Fruit fly (Drosophila melanogaster): Measurements from ENCODE around the gene CG32085.

CG32085 gene

DNA sequence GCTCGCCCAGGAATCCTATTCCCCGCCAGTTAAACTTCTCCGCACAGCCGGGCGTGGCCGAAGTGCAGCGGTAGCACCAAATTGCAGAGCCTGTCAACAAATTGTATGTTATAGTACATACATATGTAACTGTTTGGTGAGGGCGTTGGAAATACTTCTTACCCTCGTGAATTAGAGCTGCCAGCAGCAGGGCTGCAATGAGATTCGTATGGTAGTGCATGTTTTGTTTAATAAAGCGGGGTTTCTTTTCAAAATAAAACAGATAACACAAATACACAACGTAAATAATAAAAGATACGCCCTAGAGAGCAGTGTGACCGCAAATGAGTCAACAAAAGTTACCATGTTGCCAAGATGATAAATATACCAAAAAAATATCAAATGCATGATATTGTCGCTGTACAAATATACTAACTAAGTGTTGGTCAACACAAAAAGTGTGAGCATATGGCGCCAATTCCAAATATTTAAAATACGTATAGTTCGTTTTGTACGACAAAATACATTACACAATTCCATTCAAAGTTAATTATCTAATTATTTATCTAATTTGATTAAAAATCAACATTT, 31.0 kb upstream of the CG32085 start, which contains the start of gene crim (continued):
- TF ChIP-seq BEAF-32 (GFP tag; optimal IDR thresholded peaks at IDR 0.05) (peak; percentile 34), Elba2 (GFP tag; optimal IDR thresholded peaks at IDR 0.05) (no peak)

DNA sequence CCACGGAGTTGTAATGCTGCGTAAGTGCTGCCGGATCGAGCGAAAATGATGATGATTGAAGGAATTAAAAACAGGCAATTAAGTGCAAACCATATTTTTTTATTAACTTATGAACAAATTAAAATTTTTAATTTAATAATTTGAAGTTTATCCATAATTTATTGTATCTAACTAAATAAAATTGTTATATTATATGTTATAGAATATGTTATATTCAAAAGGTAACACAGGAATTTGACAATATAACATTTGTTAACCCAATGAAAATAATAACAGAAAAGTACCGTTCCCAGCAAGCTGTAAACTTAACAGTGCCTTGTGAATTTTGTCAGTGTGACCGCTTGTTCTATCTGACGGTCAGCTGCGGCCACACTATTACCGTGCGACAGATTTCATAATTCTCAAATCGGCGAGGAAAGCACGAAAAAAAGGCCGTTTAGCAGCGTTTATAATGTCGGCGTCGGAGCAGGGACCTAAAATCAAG, 28.5 kb upstream of the CG32085 start, which contains the start of the genes Ccdc56 and mtTFB1:
Gene Ccdc56 (plus strand): TSS at position 347 of the 484 bp plus-strand sequence.
Gene mtTFB1 (plus strand): TSS at position 347 of the 484 bp plus-strand sequence.
- TF ChIP-seq CG3163 (GFP tag; optimal IDR thresholded peaks at IDR 0.05) (no peak), Scr (GFP tag; IDR thresholded peaks at IDR 0.05; ENCODE audit: partially characterized antibody) (peak; percentile 16; the same call in 1 of the 2 replicates), Antp (GFP tag; optimal IDR thresholded peaks at IDR 0.05) (no peak), pho (GFP tag; optimal IDR thresholded peaks at IDR 0.05) (peak; percentile 13), CG10366 (GFP tag; IDR thresholded peaks at IDR 0.05) (no peak), Elba2 (GFP tag; optimal IDR thresholded peaks at IDR 0.05) (no peak), tll (GFP tag; optimal IDR thresholded peaks at IDR 0.05) (no peak), Atf3 (GFP tag; optimal IDR thresholded peaks at IDR 0.05) (no peak), ERR (GFP tag; optimal IDR thresholded peaks at IDR 0.05) (no peak), B-H1 (GFP tag; IDR thresholded peaks at IDR 0.05) (no peak), CG8765 (GFP tag; IDR thresholded peaks at IDR 0.05) (no peak), z (GFP tag; IDR thresholded peaks at IDR 0.05) (no peak), CG12744 (GFP tag; optimal IDR thresholded peaks at IDR 0.05) (no peak), CG13296 (GFP tag; optimal IDR thresholded peaks at IDR 0.05) (no peak), Adf1 (GFP tag; IDR thresholded peaks at IDR 0.05) (no peak), ftz-f1 (GFP tag; optimal IDR thresholded peaks at IDR 0.05) (no peak), otp (GFP tag; IDR thresholded peaks at IDR 0.05) (no peak), so (GFP tag; IDR thresholded peaks at IDR 0.05) (no peak), chm (GFP tag; IDR thresholded peaks at IDR 0.05) (no peak), CG2116 (GFP tag; optimal IDR thresholded peaks at IDR 0.05) (peak; percentile 32), CG15479 (GFP tag; optimal IDR thresholded peaks at IDR 0.05) (no peak), sc (optimal IDR thresholded peaks at IDR 0.05) (no peak), sc (GFP tag; optimal IDR thresholded peaks at IDR 0.05) (no peak), hth (optimal IDR thresholded peaks at IDR 0.05) (no peak), stwl (tag; optimal IDR thresholded peaks at IDR 0.05) (peak; percentile 57), chif (GFP tag; optimal IDR thresholded peaks at IDR 0.05) (no peak), kah (GFP tag; optimal IDR thresholded peaks at IDR 0.05) (no peak), Xrp1 (GFP tag; IDR thresholded peaks at IDR 0.05) (no peak), GATAe (GFP tag; conservative IDR thresholded peaks at IDR 0.05) (no peak), CG7271 (tag; optimal IDR thresholded peaks at IDR 0.05) (no peak), repo (GFP tag; optimal IDR thresholded peaks at IDR 0.05) (no peak), rib (GFP tag; IDR thresholded peaks at IDR 0.05) (no peak), Ssrp (tag; optimal IDR thresholded peaks at IDR 0.05) (no peak), CG13894 (tag; optimal IDR thresholded peaks at IDR 0.05) (no peak), Sry-β (GFP tag; optimal IDR thresholded peaks at IDR 0.05) (no peak), CG1233 (GFP tag; optimal IDR thresholded peaks at IDR 0.05) (no peak), CG7786 (GFP tag; optimal IDR thresholded peaks at IDR 0.05) (no peak), da (GFP tag; optimal IDR thresholded peaks at IDR 0.05) (no peak), HLH4C (GFP tag; IDR thresholded peaks at IDR 0.05; ENCODE audit: partially characterized antibody) (no peak), ro (GFP tag; IDR thresholded peaks at IDR 0.05) (no peak), lab (GFP tag; optimal IDR thresholded peaks at IDR 0.05) (no peak), Dref (GFP tag; IDR thresholded peaks at IDR 0.05) (no peak), aop (GFP tag; IDR thresholded peaks at IDR 0.05) (no peak), bcd (GFP tag; optimal IDR thresholded peaks at IDR 0.05) (no peak), CG4617 (GFP tag; optimal IDR thresholded peaks at IDR 0.05; ENCODE audit: borderline replicate concordance) (peak; percentile 4), pros (GFP tag; optimal IDR thresholded peaks at IDR 0.05) (no peak), CG4707 (GFP tag; optimal IDR thresholded peaks at IDR 0.05) (no peak), Xbp1 (GFP tag; optimal IDR thresholded peaks at IDR 0.05) (peak; percentile 1)

Measured in whole organism, embryonic.